Fruit fly (Drosophila melanogaster) whole organism, prepupa: ENCODE results near the gene CG8135.

Experiments
- Blimp-1 ChIP-seq: fragments of 200-800 bp; sonication (Bioruptor generic); optimal IDR thresholded peaks from 3 replicates; lab custom pipeline; 2017; ENCODE audit warnings: missing biosample characterization, missing genetic modification characterization, mild to moderate bottlenecking, moderate library complexity, missing genetic modification reagents
- CG10631 ChIP-seq: fragments of 200-800 bp; sonication (Bioruptor generic); optimal IDR thresholded peaks from 2 replicates; lab custom pipeline; 2016; ENCODE audit warnings: missing biosample characterization, missing genetic modification characterization
- CG10669 ChIP-seq: fragments of 200-800 bp; sonication (Bioruptor generic); optimal IDR thresholded peaks from 3 replicates; lab custom pipeline; 2018; ENCODE audit warnings: missing biosample characterization, mild to moderate bottlenecking, missing genetic modification characterization, moderate library complexity
- CG11902 ChIP-seq: fragments of 200-800 bp; sonication (Bioruptor generic); optimal IDR thresholded peaks from 3 replicates; lab custom pipeline; 2016; ENCODE audit warnings: missing biosample characterization, missing genetic modification characterization
- CG15336 ChIP-seq: fragments of 200-800 bp; sonication (Bioruptor generic); IDR thresholded peaks from 2 replicates; pipeline ENCODE4 v1.3.6; 2022; ENCODE audit warnings: missing biosample characterization, missing genetic modification characterization
- CG16779 ChIP-seq: fragments of 200-800 bp; sonication (Bioruptor generic); optimal IDR thresholded peaks from 3 replicates; lab custom pipeline; 2017; ENCODE audit warnings: missing biosample characterization, mild to moderate bottlenecking, missing genetic modification characterization
- CG32006 ChIP-seq: fragments of 200-800 bp; sonication (Bioruptor generic); optimal IDR thresholded peaks from 3 replicates; lab custom pipeline; 2017; ENCODE audit warnings: missing biosample characterization, mild to moderate bottlenecking, missing genetic modification characterization
- CG34406 ChIP-seq: fragments of 200-800 bp; sonication (Bioruptor generic); optimal IDR thresholded peaks from 3 replicates; lab custom pipeline; 2016; ENCODE audit warnings: missing biosample characterization, missing genetic modification characterization
- CG3919 ChIP-seq: fragments of 200-800 bp; sonication (Bioruptor generic); optimal IDR thresholded peaks from 3 replicates; lab custom pipeline; 2016; ENCODE audit warnings: missing biosample characterization, missing genetic modification characterization
- CG4318 ChIP-seq: fragments of 200-800 bp; sonication (Bioruptor generic); optimal IDR thresholded peaks from 3 replicates; lab custom pipeline; 2017; ENCODE audit warnings: missing biosample characterization, mild to moderate bottlenecking, missing genetic modification characterization
- CG6163 ChIP-seq: fragments of 200-800 bp; sonication (Bioruptor generic); IDR thresholded peaks from 3 replicates; pipeline ENCODE4 v1.3.6; 2022; ENCODE audit warnings: missing biosample characterization, missing genetic modification characterization
- CG6276 ChIP-seq: fragments of 200-800 bp; sonication (Bioruptor generic); optimal IDR thresholded peaks from 2 replicates; lab custom pipeline; 2017; ENCODE audit warnings: missing biosample characterization, mild to moderate bottlenecking, missing genetic modification characterization
- CG6808 ChIP-seq: fragments of 200-800 bp; sonication (Bioruptor generic); optimal IDR thresholded peaks from 3 replicates; lab custom pipeline; 2017; ENCODE audit warnings: missing biosample characterization, missing genetic modification characterization, mild to moderate bottlenecking, moderate library complexity, missing genetic modification reagents
- CG6854 ChIP-seq: fragments of 200-800 bp; sonication (Bioruptor generic); optimal IDR thresholded peaks from 2 replicates; lab custom pipeline; 2017; ENCODE audit warnings: missing biosample characterization, mild to moderate bottlenecking, missing genetic modification characterization
- CG8119 ChIP-seq: fragments of 200-800 bp; sonication (Bioruptor generic); IDR thresholded peaks from 3 replicates; pipeline ENCODE4 v1.3.6; 2022; ENCODE audit warnings: missing biosample characterization, missing genetic modification characterization
- CG8319 ChIP-seq: fragments of 200-800 bp; sonication (Bioruptor generic); optimal IDR thresholded peaks from 3 replicates; lab custom pipeline; 2016; ENCODE audit warnings: missing biosample characterization, missing genetic modification characterization
- CG8632 ChIP-seq: fragments of 200-800 bp; sonication (Bioruptor generic); optimal IDR thresholded peaks from 3 replicates; lab custom pipeline; 2016; ENCODE audit warnings: missing biosample characterization, missing genetic modification characterization
- CG9139 ChIP-seq: fragments of 200-800 bp; sonication (Bioruptor generic); optimal IDR thresholded peaks from 3 replicates; lab custom pipeline; 2017; ENCODE audit warnings: missing biosample characterization, mild to moderate bottlenecking, missing genetic modification characterization
- Eip75B ChIP-seq: fragments of 200-800 bp; sonication (Bioruptor generic); optimal IDR thresholded peaks from 3 replicates; lab custom pipeline; 2016; ENCODE audit warnings: missing biosample characterization, missing genetic modification characterization
- Eip78C ChIP-seq: fragments of 200-800 bp; sonication (Bioruptor generic); peaks from one replicate; lab custom pipeline; 2016; ENCODE audit warnings: missing biosample characterization, missing genetic modification characterization
- Eip93F ChIP-seq: fragments of 200-800 bp; sonication (Bioruptor generic); optimal IDR thresholded peaks from 2 replicates; lab custom pipeline; 2016; ENCODE audit warnings: missing biosample characterization, mild to moderate bottlenecking, missing genetic modification characterization
- Gug ChIP-seq: fragments of 200-800 bp; sonication (Bioruptor generic); IDR thresholded peaks from 2 replicates; pipeline ENCODE4 v1.3.6; 2022; ENCODE audit warnings: missing biosample characterization, missing genetic modification characterization
- Hr38 ChIP-seq: sonication (Bioruptor generic); optimal IDR thresholded peaks from 2 replicates; lab custom pipeline; 2016; ENCODE audit warnings: missing biosample characterization, missing genetic modification characterization
- Hr39 ChIP-seq: fragments of 200-800 bp; sonication (Bioruptor generic); optimal IDR thresholded peaks from 2 replicates; lab custom pipeline; 2016; ENCODE audit warnings: missing biosample characterization, missing genetic modification characterization
- Hr4 ChIP-seq: fragments of 200-800 bp; sonication (Bioruptor generic); optimal IDR thresholded peaks from 3 replicates; lab custom pipeline; 2016; ENCODE audit warnings: missing biosample characterization, missing genetic modification characterization
- Met ChIP-seq: fragments of 200-800 bp; sonication (Bioruptor generic); optimal IDR thresholded peaks from 3 replicates; lab custom pipeline; 2016; ENCODE audit warnings: missing biosample characterization, missing genetic modification characterization
- OdsH ChIP-seq: fragments of 200-800 bp; sonication (Bioruptor generic); optimal IDR thresholded peaks from 3 replicates; lab custom pipeline; 2016; ENCODE audit warnings: missing biosample characterization, missing genetic modification characterization
- Smox ChIP-seq: fragments of 200-800 bp; sonication (Bioruptor generic); optimal IDR thresholded peaks from 3 replicates; lab custom pipeline; 2016; ENCODE audit warnings: missing biosample characterization, missing genetic modification characterization
- Sox102F ChIP-seq: fragments of 200-800 bp; sonication (Bioruptor generic); optimal IDR thresholded peaks from 2 replicates; lab custom pipeline; 2016; ENCODE audit warnings: missing biosample characterization, mild to moderate bottlenecking, missing genetic modification characterization
- Sox14 ChIP-seq: fragments of 200-800 bp; sonication (Bioruptor generic); optimal IDR thresholded peaks from 3 replicates; lab custom pipeline; 2016; ENCODE audit warnings: missing biosample characterization, missing genetic modification characterization
- Sox15 ChIP-seq: fragments of 200-800 bp; sonication (Bioruptor generic); optimal IDR thresholded peaks from 3 replicates; lab custom pipeline; 2016; ENCODE audit warnings: missing biosample characterization, missing genetic modification characterization
- achi ChIP-seq: fragments of 200-800 bp; sonication (Bioruptor generic); optimal IDR thresholded peaks from 3 replicates; lab custom pipeline; 2016; ENCODE audit warnings: missing biosample characterization, missing genetic modification characterization
- acj6 ChIP-seq: fragments of 200-800 bp; sonication (Bioruptor generic); optimal IDR thresholded peaks from 3 replicates; lab custom pipeline; 2016; ENCODE audit warnings: missing biosample characterization, missing genetic modification characterization
- cyc ChIP-seq: fragments of 200-800 bp; sonication (Bioruptor generic); optimal IDR thresholded peaks from 3 replicates; lab custom pipeline; 2016; ENCODE audit warnings: missing biosample characterization, missing genetic modification characterization
- dac ChIP-seq: fragments of 200-800 bp; sonication (Bioruptor generic); optimal IDR thresholded peaks from 2 replicates; lab custom pipeline; 2017; ENCODE audit warnings: missing biosample characterization, mild to moderate bottlenecking, missing genetic modification characterization
- dsx ChIP-seq: fragments of 200-800 bp; optimal IDR thresholded peaks from 3 replicates; lab custom pipeline; 2019; ENCODE audit warnings: missing biosample characterization, mild to moderate bottlenecking, missing genetic modification characterization, moderate library complexity; ENCODE audit not compliant: poor library complexity, severe bottlenecking
- eg ChIP-seq: fragments of 200-800 bp; sonication (Bioruptor generic); IDR thresholded peaks from 3 replicates; pipeline ENCODE4 v1.3.6; 2022; ENCODE audit warnings: missing biosample characterization, missing genetic modification characterization
- esn ChIP-seq: fragments of 200-800 bp; sonication (Bioruptor generic); optimal IDR thresholded peaks from 2 replicates; lab custom pipeline; 2016; ENCODE audit warnings: missing biosample characterization, mild to moderate bottlenecking, missing genetic modification characterization, moderate library complexity
- fkh ChIP-seq: fragments of 200-800 bp; sonication (Bioruptor generic); optimal IDR thresholded peaks from 3 replicates; lab custom pipeline; 2017; ENCODE audit warnings: missing biosample characterization, mild to moderate bottlenecking, missing genetic modification characterization, moderate library complexity
- lz ChIP-seq: fragments of 200-800 bp; sonication (Bioruptor generic); optimal IDR thresholded peaks from 3 replicates; lab custom pipeline; 2016; ENCODE audit warnings: missing biosample characterization, missing genetic modification characterization
- net ChIP-seq: fragments of 200-800 bp; sonication (Bioruptor generic); optimal IDR thresholded peaks from 3 replicates; lab custom pipeline; 2016; ENCODE audit warnings: missing biosample characterization, missing genetic modification characterization
- pdm3 ChIP-seq: fragments of 200-800 bp; sonication (Bioruptor generic); optimal IDR thresholded peaks from 3 replicates; lab custom pipeline; 2016; ENCODE audit warnings: missing biosample characterization, missing genetic modification characterization
- spab ChIP-seq: fragments of 200-800 bp; sonication (Bioruptor generic); optimal IDR thresholded peaks from 2 replicates; lab custom pipeline; 2017; ENCODE audit warnings: missing biosample characterization, mild to moderate bottlenecking, missing genetic modification characterization, missing genetic modification reagents
- topi ChIP-seq: fragments of 200-800 bp; sonication (Bioruptor generic); optimal IDR thresholded peaks from 3 replicates; lab custom pipeline; 2016; ENCODE audit warnings: missing biosample characterization, missing genetic modification characterization
- vri ChIP-seq: fragments of 200-800 bp; sonication (Bioruptor generic); optimal IDR thresholded peaks from 3 replicates; lab custom pipeline; 2016; ENCODE audit warnings: missing biosample characterization, mild to moderate bottlenecking, missing genetic modification characterization

The CG8135 gene

DNA sequence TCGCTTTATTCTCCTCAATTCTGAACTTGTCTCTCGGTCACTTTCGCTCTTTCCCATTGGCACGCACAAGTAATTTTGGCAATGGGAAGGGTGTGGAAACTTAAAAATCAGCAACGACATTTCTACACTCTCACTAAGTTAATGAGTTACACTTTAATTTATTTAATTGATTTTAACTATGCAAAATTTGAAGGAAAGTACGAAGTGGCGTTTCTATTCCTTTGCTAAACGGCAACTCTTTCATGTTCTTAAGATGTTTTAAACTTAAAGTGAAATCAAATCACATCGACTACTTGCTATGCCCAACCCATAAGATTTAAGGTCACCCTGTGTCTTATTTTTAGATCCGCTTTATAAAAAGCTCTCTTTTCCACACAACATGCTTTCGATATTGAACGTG, 33.8 kb upstream of the CG8135 start (continued):
- no peak for TF ChIP-seq CG6854 (GFP tag; lab: Kevin White, UChicago)
- no peak for TF ChIP-seq Eip93F
- TF ChIP-seq Sox15 (GFP tag; lab: Kevin White, UChicago) = no peak
- no peak for TF ChIP-seq CG10669 (GFP tag; lab: Kevin White, UChicago)
- no peak for TF ChIP-seq spab (GFP tag; lab: Kevin White, UChicago)
- TF ChIP-seq Hr39 (GFP tag; lab: Kevin White, UChicago) = peak; percentile 29
- TF ChIP-seq CG6808 = no peak
- no peak for TF ChIP-seq lz
- no peak for TF ChIP-seq CG10631
- TF ChIP-seq Eip75B (GFP tag; lab: Kevin White, UChicago) = no peak
- peak; percentile 71 for TF ChIP-seq Eip78C (GFP tag; lab: Kevin White, UChicago)
- TF ChIP-seq topi (GFP tag; lab: Kevin White, UChicago) = peak; percentile 7
- peak; percentile 36 for TF ChIP-seq CG6276 (GFP tag; lab: Kevin White, UChicago)

DNA sequence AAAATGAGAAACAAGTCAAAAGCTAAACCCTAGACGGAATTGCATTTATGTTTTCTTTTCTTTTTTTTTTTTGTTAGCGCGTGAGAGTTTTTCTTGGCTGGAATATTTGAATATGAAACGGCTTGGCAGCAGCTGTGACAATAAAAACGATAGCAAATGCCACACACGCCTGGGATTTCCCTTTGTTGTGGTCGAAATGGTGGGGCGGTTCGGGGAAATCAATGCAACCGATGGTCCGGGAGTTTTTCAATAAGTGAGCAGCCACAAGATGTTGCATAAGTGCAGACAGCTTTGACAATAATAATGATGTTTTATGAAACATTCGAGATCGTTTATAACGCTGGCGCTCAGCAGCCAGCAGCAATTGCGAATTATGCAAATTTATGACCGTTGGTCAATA, 27.4 kb upstream of the CG8135 start:
- TF ChIP-seq topi (GFP tag; lab: Kevin White, UChicago) (no peak), CG10631 (no peak), Blimp-1 (no peak), Hr38 (no peak), Eip93F (no peak), CG32006 (no peak), Eip78C (GFP tag; lab: Kevin White, UChicago) (no peak), acj6 (no peak)

DNA sequence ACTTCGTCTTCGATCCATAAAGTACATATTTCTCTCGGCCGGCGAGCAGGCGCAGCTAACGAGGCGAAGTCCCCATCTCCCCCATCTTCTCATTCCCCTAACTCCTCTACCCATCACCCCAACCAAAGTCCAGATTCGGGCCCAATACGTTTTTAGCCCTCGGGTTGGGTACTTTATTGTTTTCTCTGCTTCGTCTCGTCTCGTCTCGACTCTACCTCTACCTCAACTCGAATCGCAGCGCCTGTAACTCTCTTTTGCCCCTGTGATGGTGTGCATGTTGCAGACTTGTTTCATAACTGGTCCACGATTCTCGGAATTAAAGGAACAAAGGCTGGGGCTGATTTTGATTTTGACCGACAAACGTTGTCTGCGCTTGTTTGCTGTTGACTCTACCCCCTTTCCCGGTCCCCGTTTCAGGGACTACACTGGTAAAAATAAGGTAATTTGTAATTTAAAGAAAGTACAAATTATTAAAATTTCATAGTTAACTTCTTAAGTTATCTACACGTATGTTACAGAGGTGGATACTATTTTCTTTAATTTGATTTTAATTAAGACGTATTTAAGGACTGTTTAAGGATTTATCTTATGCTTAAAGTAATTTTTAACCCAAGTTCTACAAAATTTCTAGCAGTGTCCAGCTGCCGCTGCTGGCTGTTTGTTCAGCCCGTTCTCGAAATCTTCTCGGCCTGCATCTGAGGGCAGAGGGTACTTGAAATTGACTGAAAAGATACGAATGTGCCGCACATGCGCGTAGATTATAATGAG, 25.4 kb upstream of the CG8135 start:
- TF ChIP-seq pdm3 (GFP tag; lab: Kevin White, UChicago) (peak; percentile 81), CG15336 (GFP tag; lab: Robert Waterston, UW) (peak; percentile 42; the same call in 1 of the 2 replicates), CG34406 (GFP tag; lab: Kevin White, UChicago) (peak; percentile 89), CG6276 (GFP tag; lab: Kevin White, UChicago) (peak; percentile 23), Sox102F (GFP tag; lab: Kevin White, UChicago) (peak; percentile 91), net (GFP tag; lab: Kevin White, UChicago) (peak; percentile 75), CG8119 (GFP tag; lab: Robert Waterston, UW) (peak; percentile 54; the same call in 2 of the 3 replicates), CG10631 (peak; percentile 90), lz (peak; percentile 92), Eip78C (GFP tag; lab: Kevin White, UChicago) (peak; percentile 98), Eip75B (GFP tag; lab: Kevin White, UChicago) (peak; percentile 89), CG4318 (GFP tag; lab: Kevin White, UChicago) (peak; percentile 17), CG11902 (GFP tag; lab: Kevin White, UChicago) (peak; percentile 66), eg (GFP tag; lab: Robert Waterston, UW) (peak; percentile 52), fkh (GFP tag; lab: Kevin White, UChicago) (peak; percentile 66), esn (GFP tag; lab: Kevin White, UChicago) (peak; percentile 95), CG8319 (GFP tag; lab: Kevin White, UChicago) (peak; percentile 64), achi (GFP tag; lab: Kevin White, UChicago) (peak; percentile 86), Hr39 (GFP tag; lab: Kevin White, UChicago) (peak; percentile 76), CG6163 (GFP tag; lab: Robert Waterston, UW) (peak; percentile 70; the same call in 2 of the 3 replicates), CG8632 (GFP tag; lab: Kevin White, UChicago) (peak; percentile 85), cyc (peak; percentile 87), dsx (GFP tag; lab: Kevin White, UChicago) (peak; percentile 91), CG3919 (GFP tag; lab: Kevin White, UChicago) (peak; percentile 90), Sox14 (GFP tag; lab: Kevin White, UChicago) (peak; percentile 77), Met (GFP tag; lab: Kevin White, UChicago) (peak; percentile 91), dac (GFP tag; lab: Kevin White, UChicago) (no peak), Blimp-1 (peak; percentile 80), Gug (GFP tag; lab: Robert Waterston, UW) (peak; percentile 12; the same call in 1 of the 2 replicates), CG9139 (GFP tag; lab: Kevin White, UChicago) (peak; percentile 81), OdsH (peak; percentile 71), CG10669 (GFP tag; lab: Kevin White, UChicago) (peak; percentile 86), Eip93F (peak; percentile 78), CG6808 (peak; percentile 90), Smox (GFP tag; lab: Kevin White, UChicago) (peak; percentile 88), Hr4 (peak; percentile 1), CG16779 (tag; lab: Kevin White, UChicago) (peak; percentile 82), vri (GFP tag; lab: Kevin White, UChicago) (peak; percentile 90), topi (GFP tag; lab: Kevin White, UChicago) (peak; percentile 94)
